Worm (Caenorhabditis elegans) whole organism, L2 larva: ENCODE data around the gene mlcd-1.

ENCODE experiments used
- C34F6.9 ChIP-seq: fragments of 150-350 bp; optimal IDR thresholded peaks from 2 replicates; lab custom pipeline; 2014; ENCODE audit warnings: missing biosample characterization, missing genetic modification characterization
- F13H6.1 ChIP-seq: sonication (generic microtip); optimal IDR thresholded peaks from 2 replicates; lab custom pipeline; 2016; ENCODE audit warnings: missing genetic modification characterization, missing compliant biosample characterization
- R02D3.7 ChIP-seq: fragments of 150-350 bp; optimal IDR thresholded peaks from 2 replicates; lab custom pipeline; 2014; ENCODE audit warnings: missing biosample characterization, missing genetic modification characterization
- Y55F3AM.14 ChIP-seq: fragments of 200-800 bp; sonication (Bioruptor generic); optimal IDR thresholded peaks from 2 replicates; lab custom pipeline; 2018; ENCODE audit warnings: mild to moderate bottlenecking, missing genetic modification characterization, missing compliant biosample characterization
- ZK546.5 ChIP-seq: sonication (generic microtip); optimal IDR thresholded peaks from 2 replicates; lab custom pipeline; 2017; ENCODE audit warnings: missing biosample characterization, missing genetic modification characterization
- alr-1 ChIP-seq: fragments of 150-350 bp; optimal IDR thresholded peaks from 2 replicates; lab custom pipeline; 2014; ENCODE audit warnings: missing biosample characterization, missing genetic modification characterization
- aly-2 ChIP-seq: fragments of 150-350 bp; optimal IDR thresholded peaks from 2 replicates; lab custom pipeline; 2014; ENCODE audit warnings: missing biosample characterization, missing genetic modification characterization
- blmp-1 ChIP-seq: sonication (generic microtip); optimal IDR thresholded peaks from 2 replicates; lab custom pipeline; 2017; ENCODE audit warnings: missing genetic modification characterization, mild to moderate bottlenecking, missing compliant biosample characterization, antibody characterized with exemption, moderate library complexity; ENCODE audit not compliant: insufficient read depth
- crh-2 ChIP-seq: sonication (generic microtip); optimal IDR thresholded peaks from 2 replicates; lab custom pipeline; 2017; ENCODE audit warnings: missing biosample characterization, missing genetic modification characterization
- dmd-4 ChIP-seq: sonication (generic microtip); optimal IDR thresholded peaks from 2 replicates; lab custom pipeline; 2017; ENCODE audit warnings: missing biosample characterization, missing genetic modification characterization
- egl-27 ChIP-seq: sonication (generic microtip); optimal IDR thresholded peaks from 3 replicates; lab custom pipeline; 2017; ENCODE audit warnings: missing biosample characterization, missing genetic modification reagents, missing genetic modification characterization
- fos-1 ChIP-seq: fragments of 150-350 bp; optimal IDR thresholded peaks from 2 replicates; lab custom pipeline; 2014; ENCODE audit warnings: missing biosample characterization, missing genetic modification characterization
- lin-11 ChIP-seq: fragments of 150-350 bp; sonication (generic microtip); optimal IDR thresholded peaks from 2 replicates; lab custom pipeline; 2014; ENCODE audit warnings: missing biosample characterization, missing genetic modification characterization, inconsistent platforms, mixed read lengths
- lin-13 ChIP-seq: fragments of 150-350 bp; optimal IDR thresholded peaks from 2 replicates; lab custom pipeline; 2014; ENCODE audit warnings: missing biosample characterization, missing genetic modification reagents, missing genetic modification characterization
- lin-39 ChIP-seq: fragments of 150-350 bp; optimal IDR thresholded peaks from 2 replicates; lab custom pipeline; 2014; ENCODE audit warnings: missing biosample characterization, missing genetic modification reagents, missing genetic modification characterization
- lsy-2 ChIP-seq, 2 experiments: fragments of 150-350 bp in 1 of 2; sonication (generic microtip) in 1 of 2; optimal IDR thresholded peaks; 2 replicates each; lab custom pipeline; 2014 to 2017; ENCODE audit warnings: missing biosample characterization in 2 of 2, missing genetic modification characterization in 2 of 2
- mab-5 ChIP-seq: fragments of 150-350 bp; optimal IDR thresholded peaks from 2 replicates; lab custom pipeline; 2014; ENCODE audit warnings: missing biosample characterization, missing genetic modification characterization
- mbf-1 ChIP-seq: sonication (generic microtip); optimal IDR thresholded peaks from 2 replicates; lab custom pipeline; 2017; ENCODE audit warnings: missing biosample characterization, missing genetic modification characterization
- mdl-1 ChIP-seq, 2 experiments: fragments of 150-350 bp in 1 of 2; sonication (generic microtip) in 1 of 2; optimal IDR thresholded peaks; 2 replicates each; lab custom pipeline; 2017; ENCODE audit warnings: missing biosample characterization in 2 of 2, missing genetic modification characterization in 2 of 2
- nhr-10 ChIP-seq: sonication (generic microtip); optimal IDR thresholded peaks from 2 replicates; lab custom pipeline; 2017; ENCODE audit warnings: missing biosample characterization, missing genetic modification characterization
- nhr-11 ChIP-seq: fragments of 150-350 bp; optimal IDR thresholded peaks from 2 replicates; lab custom pipeline; 2014; ENCODE audit warnings: missing biosample characterization, missing genetic modification characterization
- nhr-12 ChIP-seq: fragments of 150-350 bp; optimal IDR thresholded peaks from 2 replicates; lab custom pipeline; 2014; ENCODE audit warnings: missing biosample characterization, missing genetic modification characterization
- nhr-129 ChIP-seq: fragments of 150-350 bp; optimal IDR thresholded peaks from 2 replicates; lab custom pipeline; 2014; ENCODE audit warnings: missing biosample characterization, missing genetic modification characterization
- nhr-21 ChIP-seq: fragments of 150-350 bp; optimal IDR thresholded peaks from 2 replicates; lab custom pipeline; 2014; ENCODE audit warnings: missing biosample characterization, missing genetic modification characterization
- nhr-23 ChIP-seq: fragments of 150-350 bp; optimal IDR thresholded peaks from 2 replicates; lab custom pipeline; 2014; ENCODE audit warnings: missing biosample characterization, missing genetic modification reagents, missing genetic modification characterization
- nhr-237 ChIP-seq: fragments of 150-350 bp; optimal IDR thresholded peaks from 2 replicates; lab custom pipeline; 2014; ENCODE audit warnings: missing biosample characterization, missing genetic modification characterization
- nhr-25 ChIP-seq: fragments of 150-350 bp; sonication (generic microtip); optimal IDR thresholded peaks from 3 replicates; lab custom pipeline; 2014; ENCODE audit warnings: missing biosample characterization, missing genetic modification characterization
- nhr-77 ChIP-seq: fragments of 150-350 bp; optimal IDR thresholded peaks from 2 replicates; lab custom pipeline; 2014; ENCODE audit warnings: missing biosample characterization, missing genetic modification characterization
- peb-1 ChIP-seq: fragments of 150-350 bp; optimal IDR thresholded peaks from 2 replicates; lab custom pipeline; 2014; ENCODE audit warnings: missing biosample characterization, missing genetic modification characterization
- sem-4 ChIP-seq: fragments of 150-350 bp; optimal IDR thresholded peaks from 2 replicates; lab custom pipeline; 2014; ENCODE audit warnings: missing biosample characterization, missing genetic modification reagents, missing genetic modification characterization
- sma-3 ChIP-seq: sonication (generic microtip); optimal IDR thresholded peaks from 2 replicates; lab custom pipeline; 2016; ENCODE audit warnings: missing genetic modification reagents, missing genetic modification characterization, missing compliant biosample characterization
- sma-9 ChIP-seq, 2 experiments: fragments of 150-350 bp in 1 of 2; sonication (generic microtip) in 1 of 2; optimal IDR thresholded peaks; 2 replicates each; lab custom pipeline; 2014 to 2016; ENCODE audit warnings: missing genetic modification characterization in 2 of 2, mild to moderate bottlenecking in 1 of 2, missing biosample characterization in 1 of 2, missing compliant biosample characterization in 1 of 2, missing genetic modification reagents in 1 of 2, moderate library complexity in 1 of 2
- snpc-4 ChIP-seq: fragments of 150-350 bp; optimal IDR thresholded peaks from 2 replicates; lab custom pipeline; 2014; ENCODE audit warnings: missing biosample characterization, missing genetic modification characterization
- unc-39 ChIP-seq: fragments of 150-350 bp; optimal IDR thresholded peaks from 2 replicates; lab custom pipeline; 2014; ENCODE audit warnings: missing biosample characterization, missing genetic modification characterization
- unc-55 ChIP-seq: fragments of 150-350 bp; sonication (generic microtip); optimal IDR thresholded peaks from 3 replicates; lab custom pipeline; 2014; ENCODE audit warnings: missing biosample characterization, missing genetic modification reagents, missing genetic modification characterization
- unc-62 ChIP-seq: fragments of 150-350 bp; optimal IDR thresholded peaks from 2 replicates; lab custom pipeline; 2014; ENCODE audit warnings: missing biosample characterization, missing genetic modification reagents, missing genetic modification characterization
- zag-1 ChIP-seq: fragments of 150-350 bp; optimal IDR thresholded peaks from 2 replicates; lab custom pipeline; 2014; ENCODE audit warnings: missing biosample characterization, missing genetic modification characterization
- ztf-1 ChIP-seq: fragments of 200-800 bp; sonication (Bioruptor generic); conservative IDR thresholded peaks from 2 replicates; pipeline ENCODE4 v1.3.6; 2022; ENCODE audit warnings: missing genetic modification characterization, missing compliant biosample characterization
- ztf-11 ChIP-seq: sonication (generic microtip); optimal IDR thresholded peaks from 2 replicates; lab custom pipeline; 2017; ENCODE audit warnings: missing biosample characterization, missing genetic modification characterization

The mlcd-1 gene

DNA sequence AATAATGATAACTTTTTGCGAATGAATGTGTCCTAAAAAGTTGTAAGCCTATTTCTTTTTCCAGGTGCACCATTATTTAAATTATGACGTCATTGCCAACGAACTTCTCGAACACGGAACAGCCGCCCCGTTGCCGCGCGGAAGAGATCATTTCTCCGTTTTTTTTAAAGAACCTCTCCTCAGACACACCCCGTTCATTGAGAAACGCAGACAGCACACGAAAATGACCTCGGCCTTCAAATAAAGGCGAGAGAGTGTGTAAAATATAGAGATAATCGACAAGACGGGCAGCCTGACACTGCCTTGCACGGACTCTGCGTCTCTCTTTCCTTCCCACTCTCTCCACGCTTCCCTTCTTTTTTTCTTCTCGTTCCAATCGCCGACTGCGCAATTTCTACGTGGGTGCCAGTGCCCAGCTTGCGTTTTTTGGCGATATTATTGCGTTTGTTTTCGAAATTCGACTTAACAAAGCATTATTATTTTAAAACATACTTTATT, 7.5 kb downstream of the mlcd-1 start (continued):
- no peak for TF ChIP-seq nhr-11 (tag; lab: Kevin White, UChicago)
- no peak for TF ChIP-seq mbf-1 (tag; lab: Kevin White, UChicago)
- TF ChIP-seq zag-1, result peak; percentile 12
- peak; percentile 69 for TF ChIP-seq unc-55 (GFP tag; lab: Kevin White, UChicago)
- peak; percentile 38 for TF ChIP-seq sem-4 (tag; lab: Kevin White, UChicago)
- TF ChIP-seq unc-62 (GFP tag; lab: Kevin White, UChicago), result peak; percentile 54
- TF ChIP-seq, all 48 proteins: peak for 26

DNA sequence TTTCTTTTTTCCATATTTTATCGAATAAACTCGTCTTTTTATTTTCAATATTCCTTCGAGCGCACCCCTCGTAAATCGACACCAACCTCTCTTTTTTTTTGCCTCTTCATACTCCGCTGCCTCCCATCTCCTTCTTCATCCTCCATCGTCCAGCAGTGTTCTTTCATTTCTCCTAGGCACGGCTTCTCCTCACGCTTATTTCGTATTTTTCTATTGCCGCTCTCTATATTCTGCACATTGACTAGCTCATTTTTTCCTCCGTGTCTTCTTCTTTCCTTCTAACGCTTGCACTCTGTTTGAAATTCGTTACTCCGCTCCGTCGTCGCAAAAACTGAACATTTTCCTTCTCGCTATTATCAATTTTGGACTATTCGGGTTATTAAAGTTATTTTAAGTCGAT, 12.6 kb downstream of the mlcd-1 start:
- TF ChIP-seq Y55F3AM.14 (GFP tag; lab: Kevin White, UChicago), result no peak
- TF ChIP-seq nhr-237 (tag; lab: Kevin White, UChicago), result no peak
- no peak for TF ChIP-seq ztf-11 (tag; lab: Kevin White, UChicago)
- no peak for TF ChIP-seq nhr-25 (tag; lab: Kevin White, UChicago)
- peak; percentile 61 for TF ChIP-seq unc-55 (GFP tag; lab: Kevin White, UChicago)
- TF ChIP-seq sem-4 (tag; lab: Kevin White, UChicago), result no peak
- no peak for TF ChIP-seq nhr-129 (tag; lab: Kevin White, UChicago)
- TF ChIP-seq peb-1, result no peak
- TF ChIP-seq C34F6.9 (tag; lab: Kevin White, UChicago), result peak; percentile 45
- peak; percentile 14 for TF ChIP-seq F13H6.1 (tag; lab: Kevin White, UChicago)
- no peak for TF ChIP-seq nhr-23 (tag; lab: Kevin White, UChicago)
- TF ChIP-seq mdl-1 (tag; optimal IDR thresholded peaks at IDR 0.05; lab: Kevin White, UChicago), result no peak
- no peak for TF ChIP-seq crh-2 (tag; lab: Kevin White, UChicago)
- TF ChIP-seq sma-9 (GFP tag; optimal IDR thresholded peaks at IDR 0.05; lab: Kevin White, UChicago), result no peak
- TF ChIP-seq sma-9 (tag; optimal IDR thresholded peaks at IDR 0.05; lab: Kevin White, UChicago), result no peak
- no peak for TF ChIP-seq lin-39 (tag; lab: Kevin White, UChicago)
- peak in 1 of 2 experiments; percentile 30 for TF ChIP-seq lsy-2 (tag; optimal IDR thresholded peaks at IDR 0.05; lab: Kevin White, UChicago)
- no peak for TF ChIP-seq ZK546.5 (tag; lab: Kevin White, UChicago)

DNA sequence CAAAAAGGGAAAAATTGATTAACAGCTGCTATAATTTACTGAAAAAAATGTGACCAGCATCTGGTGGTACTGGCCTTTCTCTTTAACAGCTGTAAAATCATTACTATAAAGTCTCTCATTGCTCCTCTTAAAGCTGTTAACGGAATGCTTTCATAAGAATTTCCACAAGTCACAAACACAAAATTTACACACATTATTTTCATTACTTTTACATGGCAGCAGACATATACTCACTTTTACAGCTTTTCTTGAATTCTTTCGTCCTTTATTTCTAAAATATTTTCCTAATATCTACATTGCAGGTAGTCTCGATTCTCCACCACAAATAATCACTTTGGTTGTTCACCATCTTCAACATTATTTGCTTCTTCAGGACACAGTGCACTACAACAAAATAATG, 14.6 kb downstream of the mlcd-1 start, which contains the start of gene imph-1:
Gene imph-1 (plus strand): TSS at position 301 of the 400 bp plus-strand sequence.
- no peak for TF ChIP-seq nhr-12
- no peak for TF ChIP-seq ZK546.5 (tag; lab: Kevin White, UChicago)
- TF ChIP-seq R02D3.7 (tag; lab: Kevin White, UChicago), result no peak
- TF ChIP-seq unc-62 (GFP tag; lab: Kevin White, UChicago), result no peak
- no peak for TF ChIP-seq unc-55 (GFP tag; lab: Kevin White, UChicago)
- TF ChIP-seq blmp-1 (tag; lab: Kevin White, UChicago), result no peak
- no peak for TF ChIP-seq nhr-23 (tag; lab: Kevin White, UChicago)
- no peak for TF ChIP-seq ztf-1 (GFP tag; lab: Robert Waterston, UW)
- no peak for TF ChIP-seq sma-3 (GFP tag; lab: Kevin White, UChicago)
- TF ChIP-seq snpc-4 (tag; lab: Kevin White, UChicago), result no peak
- TF ChIP-seq unc-39 (tag; lab: Kevin White, UChicago), result no peak
- no peak for TF ChIP-seq zag-1

DNA sequence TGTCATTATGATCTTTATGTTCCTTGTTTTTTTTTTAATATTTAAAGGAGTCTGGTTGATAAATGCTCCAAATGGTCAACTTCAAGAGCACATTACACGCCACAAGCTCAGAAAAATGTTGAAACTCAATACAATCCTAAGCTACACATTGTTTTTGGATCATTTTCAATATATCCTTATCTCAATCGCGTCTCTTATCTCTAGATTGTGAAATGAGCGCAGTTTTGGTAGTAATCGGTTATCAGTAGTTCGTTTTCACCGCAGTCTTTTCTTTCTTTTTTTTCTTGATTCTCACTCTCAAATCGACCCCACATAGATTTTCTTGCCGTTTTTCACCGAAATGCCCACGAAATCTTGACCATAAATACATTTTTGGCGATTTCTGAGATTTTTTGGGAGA, 15.1 kb downstream of the mlcd-1 start:
- TF ChIP-seq nhr-21 (no peak), egl-27 (tag; lab: Kevin White, UChicago) (no peak), nhr-77 (tag; lab: Kevin White, UChicago) (no peak), fos-1 (peak; percentile 21)

DNA sequence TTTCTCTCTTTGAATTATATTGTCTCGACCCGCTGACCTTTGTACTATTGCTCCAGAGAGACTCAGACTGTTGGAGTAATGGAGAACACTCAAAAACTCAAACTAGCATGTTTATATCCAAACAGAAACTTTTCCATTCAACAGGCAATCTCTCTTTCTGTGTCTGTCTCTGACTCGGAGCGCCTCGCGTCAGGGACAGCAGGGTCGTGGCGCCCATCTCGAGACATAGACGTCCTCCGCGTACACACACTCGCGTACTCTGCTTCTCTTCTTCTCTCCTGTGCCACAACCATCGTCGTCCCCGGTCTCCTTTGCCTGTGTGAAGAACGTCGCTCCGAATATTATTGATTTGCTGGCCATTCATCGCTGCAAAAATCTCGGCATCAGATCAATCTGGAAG, 16.0 kb downstream of the mlcd-1 start:
- TF ChIP-seq nhr-21 (peak; percentile 24), nhr-129 (tag; lab: Kevin White, UChicago) (peak; percentile 91), crh-2 (tag; lab: Kevin White, UChicago) (peak; percentile 71), lsy-2 (tag; optimal IDR thresholded peaks at IDR 0.05; lab: Kevin White, UChicago) (peak in 1 of 2 experiments; percentile 71), alr-1 (tag; lab: Kevin White, UChicago) (no peak), ZK546.5 (tag; lab: Kevin White, UChicago) (no peak), lin-11 (tag; lab: Kevin White, UChicago) (peak; percentile 37), nhr-77 (tag; lab: Kevin White, UChicago) (no peak), unc-55 (GFP tag; lab: Kevin White, UChicago) (peak; percentile 68), lin-13 (GFP tag; lab: Kevin White, UChicago) (peak; percentile 54), ztf-11 (tag; lab: Kevin White, UChicago) (no peak), nhr-237 (tag; lab: Kevin White, UChicago) (no peak), F13H6.1 (tag; lab: Kevin White, UChicago) (peak; percentile 83), sma-3 (GFP tag; lab: Kevin White, UChicago) (peak; percentile 46), aly-2 (tag; lab: Kevin White, UChicago) (no peak), unc-62 (GFP tag; lab: Kevin White, UChicago) (no peak), nhr-10 (tag; lab: Kevin White, UChicago) (no peak), sma-9 (GFP tag; optimal IDR thresholded peaks at IDR 0.05; lab: Kevin White, UChicago) (peak; percentile 85), sma-9 (tag; optimal IDR thresholded peaks at IDR 0.05; lab: Kevin White, UChicago) (no peak), blmp-1 (tag; lab: Kevin White, UChicago) (peak; percentile 5), sem-4 (tag; lab: Kevin White, UChicago) (peak; percentile 50), ztf-1 (GFP tag; lab: Robert Waterston, UW) (no peak), mab-5 (peak; percentile 17), nhr-25 (tag; lab: Kevin White, UChicago) (peak; percentile 56), dmd-4 (tag; lab: Kevin White, UChicago) (no peak), mdl-1 (tag; optimal IDR thresholded peaks at IDR 0.05; lab: Kevin White, UChicago) (peak; percentile 26 to 49), egl-27 (tag; lab: Kevin White, UChicago) (peak; percentile 61), Y55F3AM.14 (GFP tag; lab: Kevin White, UChicago) (peak; percentile 28), zag-1 (peak; percentile 32), C34F6.9 (tag; lab: Kevin White, UChicago) (peak; percentile 80), lin-39 (tag; lab: Kevin White, UChicago) (no peak)
